Worm (Caenorhabditis elegans): ENCODE measurements around the gene D2062.13.
"Not testable (repeated sequence)": the region's sequence is repeated elsewhere in the genome, so short reads cannot be mapped to it uniquely, and the experiment has no call there.

- TF ChIP-seq klf-2 (GFP tag; conservative IDR thresholded peaks at IDR 0.05); tab-1 (GFP tag; IDR thresholded peaks at IDR 0.05); flt-1 (GFP tag; IDR thresholded peaks at IDR 0.05); med-1 (GFP tag; optimal IDR thresholded peaks at IDR 0.05; ENCODE audit: insufficient read depth); ref-1 (GFP tag; conservative IDR thresholded peaks at IDR 0.05); ztf-29 (GFP tag; IDR thresholded peaks at IDR 0.05); cog-1 (tag; optimal IDR thresholded peaks at IDR 0.05); ztf-23 (GFP tag; IDR thresholded peaks at IDR 0.05): not testable (repeated sequence)
- peak; percentile 53; the same call in 1 of the 2 replicates for TF ChIP-seq T22C8.4 (GFP tag; IDR thresholded peaks at IDR 0.05)
These were observed 10.6 kb downstream of the D2062.13 start, which contains the start of gene D2062.4 for ce11 chrII:2622936-2623452.

Data from whole organism, midembryonic.